Fruit fly (Drosophila melanogaster): Measurements from ENCODE around the gene CG9953.

Gene CG9953

dm6 chr3L:7003132-7003531, 33.7 kb downstream of the CG9953 start:
- no peak for TF ChIP-seq CG17801 (GFP tag; optimal IDR thresholded peaks at IDR 0.05; ENCODE audit: partially characterized antibody)

- no peak for TF ChIP-seq CG17801 (GFP tag; optimal IDR thresholded peaks at IDR 0.05; ENCODE audit: partially characterized antibody)
Measured at dm6 chr3L:7006421-7006820, 37.0 kb downstream of the CG9953 start.

- no peak for TF ChIP-seq CG17801 (GFP tag; optimal IDR thresholded peaks at IDR 0.05; ENCODE audit: partially characterized antibody)
Measured at dm6 chr3L:7008351-7008750, 38.9 kb downstream of the CG9953 start.

- TF ChIP-seq CG17801 (GFP tag; optimal IDR thresholded peaks at IDR 0.05; ENCODE audit: partially characterized antibody): no peak
Measured at dm6 chr3L:7009411-7009810, 40.0 kb downstream of the CG9953 start.

dm6 chr3L:7009886-7010285, 40.4 kb downstream of the CG9953 start:
- no peak for TF ChIP-seq CG17801 (GFP tag; optimal IDR thresholded peaks at IDR 0.05; ENCODE audit: partially characterized antibody)

- no peak for TF ChIP-seq CG17801 (GFP tag; optimal IDR thresholded peaks at IDR 0.05; ENCODE audit: partially characterized antibody)
Measured at dm6 chr3L:7012271-7012670, 42.8 kb downstream of the CG9953 start.

- no peak for TF ChIP-seq CG17801 (GFP tag; optimal IDR thresholded peaks at IDR 0.05; ENCODE audit: partially characterized antibody)
Measured at dm6 chr3L:7013568-7014305, 44.3 kb downstream of the CG9953 start.

Measured in ovary, adult (tissue).